Worm (Caenorhabditis elegans) whole organism, L2 larva: Measurements from ENCODE around the gene C54E10.10.

ENCODE experiments used
- ama-1 ChIP-seq: fragments of 150-350 bp; optimal IDR thresholded peaks from 2 replicates; lab custom pipeline; 2018; ENCODE audit warnings: inconsistent platforms
- ceh-16 ChIP-seq: fragments of 150-350 bp; optimal IDR thresholded peaks from 2 replicates; lab custom pipeline; 2014; ENCODE audit warnings: missing biosample characterization, missing genetic modification characterization
- dmd-4 ChIP-seq: sonication (generic microtip); optimal IDR thresholded peaks from 2 replicates; lab custom pipeline; 2017; ENCODE audit warnings: missing biosample characterization, missing genetic modification characterization
- elt-1 ChIP-seq: fragments of 150-350 bp; optimal IDR thresholded peaks from 2 replicates; lab custom pipeline; 2014; ENCODE audit warnings: missing biosample characterization, missing genetic modification characterization
- fos-1 ChIP-seq: fragments of 150-350 bp; optimal IDR thresholded peaks from 2 replicates; lab custom pipeline; 2014; ENCODE audit warnings: missing biosample characterization, missing genetic modification characterization
- nhr-6 ChIP-seq: fragments of 150-350 bp; optimal IDR thresholded peaks from 2 replicates; lab custom pipeline; 2014; ENCODE audit warnings: missing biosample characterization, missing genetic modification characterization
- snpc-4 ChIP-seq: fragments of 150-350 bp; optimal IDR thresholded peaks from 2 replicates; lab custom pipeline; 2014; ENCODE audit warnings: missing biosample characterization, missing genetic modification characterization
- unc-62 ChIP-seq: fragments of 150-350 bp; optimal IDR thresholded peaks from 2 replicates; lab custom pipeline; 2014; ENCODE audit warnings: missing biosample characterization, missing genetic modification reagents, missing genetic modification characterization

DNA sequence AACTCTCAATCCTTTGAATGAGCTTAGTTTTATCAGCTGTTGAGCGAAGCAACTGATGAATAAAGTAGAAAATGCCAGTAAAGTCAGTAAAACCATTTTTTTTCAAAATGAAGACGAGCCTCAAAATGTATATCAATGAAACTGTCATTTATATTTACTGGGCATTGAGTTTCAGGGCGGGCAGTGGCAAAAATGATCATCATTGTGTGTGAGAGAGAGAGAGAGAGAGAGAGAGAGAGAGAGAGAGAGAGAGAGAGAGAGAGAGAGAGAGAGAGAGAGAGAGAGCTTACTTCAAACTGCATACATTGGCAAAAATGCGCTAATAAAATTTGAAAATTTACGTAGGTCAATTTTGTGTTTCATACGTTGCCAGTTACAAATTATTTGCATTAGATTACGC lies 43.0 kb downstream of the C54E10.10 start, which contains the start of gene F11D11.3:
- TF ChIP-seq ama-1 (lab: Kevin White, UChicago): no peak
- TF ChIP-seq elt-1 (tag; lab: Kevin White, UChicago): no peak
- TF ChIP-seq unc-62: no peak
- TF ChIP-seq snpc-4 (tag; lab: Kevin White, UChicago): no peak
- no peak for TF ChIP-seq dmd-4
- TF ChIP-seq nhr-6: no peak
- TF ChIP-seq fos-1 (tag; lab: Kevin White, UChicago): no peak
- TF ChIP-seq ceh-16 (tag; lab: Kevin White, UChicago): no peak
